Worm (Caenorhabditis elegans): ENCODE results near the gene ogr-2.

ce11 chrII:10012490-10012889, 28.4 kb upstream of the ogr-2 start:
- no peak for TF ChIP-seq lir-3 (tag; optimal IDR thresholded peaks at IDR 0.05)
- no peak for TF ChIP-seq mes-2 (tag; optimal IDR thresholded peaks at IDR 0.05; ENCODE audit: poor library complexity, severe bottlenecking)
- no peak for TF ChIP-seq nhr-76 (tag; optimal IDR thresholded peaks at IDR 0.05)
- no peak for TF ChIP-seq lin-15B (tag; optimal IDR thresholded peaks at IDR 0.05)
- TF ChIP-seq snpc-4 (tag; optimal IDR thresholded peaks at IDR 0.05), result no peak
